Worm (Caenorhabditis elegans): ENCODE results near the gene Y116A8C.38.
A peak's percentile ranks its signal among the peaks of the same experiment; 100 is the strongest.

Gene Y116A8C.38

DNA sequence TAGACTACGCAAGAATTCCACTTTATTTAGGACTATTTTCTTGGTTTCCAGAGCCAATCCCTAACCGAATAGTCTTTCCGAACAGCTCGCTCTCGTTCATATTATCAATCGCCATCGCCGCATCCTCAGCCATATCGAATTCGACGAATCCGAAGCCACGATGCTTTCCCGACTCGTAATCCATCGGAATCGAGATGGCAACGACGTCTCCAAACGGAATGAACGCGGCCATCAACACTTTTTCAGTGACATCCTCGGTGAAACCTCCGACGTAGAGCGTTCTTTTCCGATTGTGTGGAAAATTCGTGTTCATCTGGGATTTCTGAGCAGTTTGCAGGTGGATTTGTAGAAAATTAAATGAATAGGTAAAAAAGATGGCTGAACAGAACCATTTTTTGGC is 15.0 kb upstream of the Y116A8C.38 start, which contains the start of gene cyn-13:
Gene cyn-13, minus strand, starts transcription at position 313 of the 400 bp plus-strand sequence.
- TF ChIP-seq ahr-1 (tag; optimal IDR thresholded peaks at IDR 0.05), result no peak
- no peak for TF ChIP-seq che-1 (tag; optimal IDR thresholded peaks at IDR 0.05)
- no peak for TF ChIP-seq gmeb-2 (tag; optimal IDR thresholded peaks at IDR 0.05)
- no peak for TF ChIP-seq nfya-1 (tag; optimal IDR thresholded peaks at IDR 0.05)
- TF ChIP-seq mec-3 (tag; optimal IDR thresholded peaks at IDR 0.05; ENCODE audit: borderline replicate concordance), result no peak
- no peak for TF ChIP-seq C38D4.7 (GFP tag; optimal IDR thresholded peaks at IDR 0.05)
- no peak for TF ChIP-seq ceh-31 (tag; optimal IDR thresholded peaks at IDR 0.05)
- TF ChIP-seq syd-9 (tag; optimal IDR thresholded peaks at IDR 0.05), result no peak
- no peak for TF ChIP-seq unc-3 (GFP tag; conservative IDR thresholded peaks at IDR 0.05)
- TF ChIP-seq unc-3 (tag; optimal IDR thresholded peaks at IDR 0.05), result no peak
- TF ChIP-seq npax-4 (tag; optimal IDR thresholded peaks at IDR 0.05), result no peak
- no peak for TF ChIP-seq nhr-11 (tag; optimal IDR thresholded peaks at IDR 0.05)
- no peak for TF ChIP-seq zip-5 (tag; optimal IDR thresholded peaks at IDR 0.05)
- TF ChIP-seq ztf-16 (tag; optimal IDR thresholded peaks at IDR 0.05), result no peak
- no peak for TF ChIP-seq ceh-22 (tag; optimal IDR thresholded peaks at IDR 0.05)
- no peak for TF ChIP-seq dmd-4 (tag; optimal IDR thresholded peaks at IDR 0.05; ENCODE audit: borderline replicate concordance)
- no peak for TF ChIP-seq ceh-18 (tag; optimal IDR thresholded peaks at IDR 0.05)

DNA sequence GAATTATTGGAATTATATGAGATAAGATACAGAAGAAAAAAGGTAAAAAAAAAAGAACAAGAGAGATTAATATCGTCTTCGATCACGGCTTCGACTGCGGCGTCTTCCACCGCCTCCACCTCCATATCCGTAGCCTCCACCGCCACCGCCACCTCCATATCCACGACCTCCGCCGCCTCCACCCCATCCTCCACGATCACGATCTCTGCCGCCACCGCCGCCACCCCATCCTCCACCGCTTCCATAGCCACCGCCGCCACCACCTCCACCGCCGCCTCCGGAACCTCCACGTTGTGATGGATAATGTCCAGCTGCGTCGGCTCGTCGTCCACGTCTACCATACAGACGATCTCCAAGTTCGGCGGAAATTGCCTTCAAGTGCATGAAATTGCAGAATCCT is 14.5 kb upstream of the Y116A8C.38 start:
- TF ChIP-seq pqm-1 (tag; optimal IDR thresholded peaks at IDR 0.05) (no peak), zip-5 (tag; optimal IDR thresholded peaks at IDR 0.05) (no peak), ceh-18 (tag; optimal IDR thresholded peaks at IDR 0.05) (no peak), ahr-1 (tag; optimal IDR thresholded peaks at IDR 0.05) (no peak), unc-42 (tag; optimal IDR thresholded peaks at IDR 0.05) (no peak), pha-2 (tag; optimal IDR thresholded peaks at IDR 0.05) (no peak), pros-1 (tag; optimal IDR thresholded peaks at IDR 0.05) (no peak), sox-2 (GFP tag; IDR thresholded peaks at IDR 0.05) (no peak)

DNA sequence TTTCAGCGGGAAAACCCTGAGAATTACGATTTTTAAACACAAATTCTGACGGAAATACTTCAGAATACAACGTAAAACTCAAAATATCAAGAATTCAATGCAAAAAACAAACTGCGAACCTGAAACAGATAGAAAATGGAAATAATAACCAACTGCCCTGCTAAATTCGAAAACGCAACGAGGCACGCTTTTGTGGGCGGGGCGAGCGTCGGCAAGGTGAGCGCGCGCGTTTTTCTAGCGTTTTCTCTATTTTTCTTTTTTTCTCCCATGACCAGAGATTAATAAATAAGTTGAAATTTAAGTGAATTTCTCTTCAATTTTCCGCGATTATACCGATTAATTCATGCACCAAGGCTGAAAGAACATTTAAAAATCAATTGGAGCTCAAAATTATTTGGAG is 12.8 kb upstream of the Y116A8C.38 start, which contains the start of gene uaf-2:
Gene uaf-2, minus strand, starts transcription at position 183 of the 400 bp plus-strand sequence.
- TF ChIP-seq ceh-30 (tag; optimal IDR thresholded peaks at IDR 0.05), result no peak
- no peak for TF ChIP-seq npax-4 (tag; optimal IDR thresholded peaks at IDR 0.05)
- TF ChIP-seq ceh-31 (tag; optimal IDR thresholded peaks at IDR 0.05), result peak; percentile 27
- no peak for TF ChIP-seq fax-1 (tag; optimal IDR thresholded peaks at IDR 0.05)
- peak; percentile 55 for TF ChIP-seq nfya-1 (tag; optimal IDR thresholded peaks at IDR 0.05)
- no peak for TF ChIP-seq elt-2 (tag; optimal IDR thresholded peaks at IDR 0.05)
- TF ChIP-seq ztf-16 (tag; optimal IDR thresholded peaks at IDR 0.05), result no peak
- TF ChIP-seq sox-4 (tag; optimal IDR thresholded peaks at IDR 0.05), result no peak
- TF ChIP-seq ceh-48 (tag; optimal IDR thresholded peaks at IDR 0.05), result no peak
- TF ChIP-seq fkh-10 (GFP tag; optimal IDR thresholded peaks at IDR 0.05), result no peak
- no peak for TF ChIP-seq odd-2 (tag; optimal IDR thresholded peaks at IDR 0.05)
- TF ChIP-seq K09A11.1 (tag; optimal IDR thresholded peaks at IDR 0.05; ENCODE audit: insufficient read depth), result no peak
- no peak for TF ChIP-seq syd-9 (tag; optimal IDR thresholded peaks at IDR 0.05)
- no peak for TF ChIP-seq madf-2 (tag; optimal IDR thresholded peaks at IDR 0.05)
- no peak for TF ChIP-seq ama-1 (optimal IDR thresholded peaks at IDR 0.05)
- no peak for TF ChIP-seq tbx-7 (tag; optimal IDR thresholded peaks at IDR 0.05)

DNA sequence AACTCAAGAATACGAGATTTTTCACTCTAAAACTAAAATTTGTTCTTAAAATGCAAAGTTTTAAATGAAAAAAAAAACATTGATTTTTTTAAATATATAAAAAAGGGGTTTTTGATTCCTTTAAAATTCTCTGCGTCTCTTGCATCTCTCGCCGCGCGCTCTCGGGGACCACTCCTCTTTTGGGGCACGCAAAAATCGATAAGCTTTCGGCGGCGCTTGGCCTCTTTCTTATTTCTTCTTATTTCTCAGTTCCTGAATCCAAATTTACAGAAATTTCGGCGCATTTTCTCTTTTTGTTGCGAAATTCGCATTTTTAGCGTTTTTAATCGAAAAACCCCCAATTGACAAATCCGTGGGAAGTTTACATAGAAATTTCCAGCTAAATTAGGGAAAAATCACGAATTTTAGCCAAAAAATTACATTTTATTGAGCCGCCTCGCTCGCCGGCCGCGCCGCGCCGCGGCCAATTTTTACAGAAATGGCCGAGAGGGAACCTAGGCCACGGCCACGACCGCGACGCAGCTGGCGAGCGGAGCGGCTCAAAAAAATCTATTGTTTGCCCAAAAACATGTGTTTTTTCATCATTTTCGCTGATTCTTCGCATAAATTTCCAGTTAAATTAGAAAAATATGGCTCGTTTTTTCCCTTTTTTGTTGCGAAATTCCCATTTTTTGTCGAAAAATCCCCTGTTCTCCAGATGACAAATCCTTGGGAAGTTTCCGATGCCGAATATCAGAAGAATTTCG is 12.2 kb upstream of the Y116A8C.38 start, which contains the start of gene itsn-1:
Gene itsn-1, plus strand, starts transcription at position 696 of the 746 bp plus-strand sequence.
- TF ChIP-seq pax-1 (tag; optimal IDR thresholded peaks at IDR 0.05), result no peak
- peak; percentile 93 for TF ChIP-seq ceh-48 (tag; optimal IDR thresholded peaks at IDR 0.05)
- no peak for TF ChIP-seq Y22D7AL.16 (tag; optimal IDR thresholded peaks at IDR 0.05)
